Fruit fly (Drosophila melanogaster): ENCODE results near the gene 4E-T.

4E-T gene

dm6 chr4:980475-980856 lies 22.3 kb upstream of the 4E-T start (continued):
- peak; percentile 59; the same call in 1 of the 2 replicates for TF ChIP-seq nerfin-2 (GFP tag; IDR thresholded peaks at IDR 0.05; ENCODE audit: partially characterized antibody)
- TF ChIP-seq chif (GFP tag; optimal IDR thresholded peaks at IDR 0.05): no peak
- TF ChIP-seq Dll (GFP tag; IDR thresholded peaks at IDR 0.05; ENCODE audit: partially characterized antibody): peak; percentile 48; the same call in 1 of the 4 replicates
- peak; percentile 13 for TF ChIP-seq CG7556 (GFP tag; optimal IDR thresholded peaks at IDR 0.05)
- no peak for TF ChIP-seq Fer3 (tag; optimal IDR thresholded peaks at IDR 0.05)
- TF ChIP-seq CG6791 (GFP tag; IDR thresholded peaks at IDR 0.05; ENCODE audit: partially characterized antibody): 0 out of 3 replicates have a peak, but pooled peaks have one; percentile 43
- peak; percentile 76 for TF ChIP-seq HLH4C (GFP tag; IDR thresholded peaks at IDR 0.05; ENCODE audit: partially characterized antibody)
- TF ChIP-seq Antp (GFP tag; optimal IDR thresholded peaks at IDR 0.05): no peak
- peak; percentile 72; the same call in 1 of the 3 replicates for TF ChIP-seq hb (GFP tag; IDR thresholded peaks at IDR 0.05; ENCODE audit: partially characterized antibody)
- no peak for TF ChIP-seq chinmo (GFP tag; IDR thresholded peaks at IDR 0.05; ENCODE audit: partially characterized antibody)
- TF ChIP-seq pum (GFP tag; optimal IDR thresholded peaks at IDR 0.05): no peak
- peak; percentile 59; the same call in 2 of the 3 replicates for TF ChIP-seq mld (GFP tag; IDR thresholded peaks at IDR 0.05; ENCODE audit: partially characterized antibody)
- peak; percentile 76 for TF ChIP-seq CG16813 (GFP tag; IDR thresholded peaks at IDR 0.05; ENCODE audit: partially characterized antibody)
- TF ChIP-seq CG12391 (tag; optimal IDR thresholded peaks at IDR 0.05): peak; percentile 3
- no peak for TF ChIP-seq D19B (GFP tag; optimal IDR thresholded peaks at IDR 0.05)
- peak; percentile 68 for TF ChIP-seq CG7963 (GFP tag; IDR thresholded peaks at IDR 0.05; ENCODE audit: partially characterized antibody)

dm6 chr4:979634-980474 lies 21.7 kb upstream of the 4E-T start:
- TF ChIP-seq CG4707 (GFP tag; optimal IDR thresholded peaks at IDR 0.05): peak; percentile 17
- peak; percentile 64 for TF ChIP-seq D19B (GFP tag; optimal IDR thresholded peaks at IDR 0.05)
- TF ChIP-seq onecut (GFP tag; IDR thresholded peaks at IDR 0.05): peak; percentile 89
- peak; percentile 95 for TF ChIP-seq CG33213 (GFP tag; optimal IDR thresholded peaks at IDR 0.05)
- TF ChIP-seq lola (GFP tag; optimal IDR thresholded peaks at IDR 0.05): peak in 1 of 3 experiments; percentile 51
- TF ChIP-seq CG17361 (GFP tag; IDR thresholded peaks at IDR 0.05): peak; percentile 51; the same call in 2 of the 3 replicates
- no peak for TF ChIP-seq kay (GFP tag; optimal IDR thresholded peaks at IDR 0.05)
- peak; percentile 33 for TF ChIP-seq zen (tag; optimal IDR thresholded peaks at IDR 0.05)
- peak; percentile 87 for TF ChIP-seq CG7928 (GFP tag; optimal IDR thresholded peaks at IDR 0.05)
- TF ChIP-seq CG34224 (GFP tag; IDR thresholded peaks at IDR 0.05; ENCODE audit: partially characterized antibody): peak; percentile 39; the same call in 1 of the 3 replicates
- peak; percentile 60 for TF ChIP-seq amos (GFP tag; IDR thresholded peaks at IDR 0.05; ENCODE audit: partially characterized antibody)
- TF ChIP-seq CG2875 (GFP tag; optimal IDR thresholded peaks at IDR 0.05): no peak
- TF ChIP-seq CG31365 (tag; optimal IDR thresholded peaks at IDR 0.05): peak; percentile 36
- peak; percentile 39 for TF ChIP-seq CG1603 (tag; optimal IDR thresholded peaks at IDR 0.05)
- TF ChIP-seq CG12104 (GFP tag; optimal IDR thresholded peaks at IDR 0.05): no peak
- TF ChIP-seq Pdp1 (GFP tag; optimal IDR thresholded peaks at IDR 0.05): peak in 1 of 2 experiments; percentile 7
- no peak for TF ChIP-seq fu2 (GFP tag; optimal IDR thresholded peaks at IDR 0.05)
- TF ChIP-seq CG14014 (GFP tag; IDR thresholded peaks at IDR 0.05): no peak
- no peak for TF ChIP-seq twi (tag; optimal IDR thresholded peaks at IDR 0.05)
- peak; percentile 69 for TF ChIP-seq Scr (GFP tag; IDR thresholded peaks at IDR 0.05; ENCODE audit: partially characterized antibody)
- no peak; the same call in 1 of the 2 replicates for TF ChIP-seq inv (GFP tag; IDR thresholded peaks at IDR 0.05; ENCODE audit: partially characterized antibody)
- no peak for TF ChIP-seq ara (GFP tag; IDR thresholded peaks at IDR 0.05)
- TF ChIP-seq CG4328 (GFP tag; optimal IDR thresholded peaks at IDR 0.05): no peak
- TF ChIP-seq CG15601 (tag; optimal IDR thresholded peaks at IDR 0.05): peak; percentile 49
- TF ChIP-seq CG6683 (GFP tag; optimal IDR thresholded peaks at IDR 0.05): no peak
- peak; percentile 40 for TF ChIP-seq Chrac-16 (GFP tag; optimal IDR thresholded peaks at IDR 0.05)
- TF ChIP-seq CG13894 (tag; optimal IDR thresholded peaks at IDR 0.05): no peak
- TF ChIP-seq CG11695 (GFP tag; IDR thresholded peaks at IDR 0.05): 0 out of 3 replicates have a peak, but pooled peaks have one; percentile 27
- no peak for TF ChIP-seq Hr3 (GFP tag; optimal IDR thresholded peaks at IDR 0.05)
- TF ChIP-seq CG15696 (tag; optimal IDR thresholded peaks at IDR 0.05): peak; percentile 9
